Fruit fly (Drosophila melanogaster) whole organism, pupa: ENCODE results near the gene CG4456.

Experiments used
- CG13204 ChIP-seq: fragments of 200-800 bp; sonication (Bioruptor generic); optimal IDR thresholded peaks from 2 replicates; lab custom pipeline; 2018; ENCODE audit warnings: missing biosample characterization, mild to moderate bottlenecking, missing genetic modification characterization, moderate library complexity
- CG14655 ChIP-seq: fragments of 200-800 bp; sonication (Bioruptor generic); optimal IDR thresholded peaks from 3 replicates; lab custom pipeline; 2017; ENCODE audit warnings: mild to moderate bottlenecking, missing biosample characterization, missing genetic modification reagents, missing genetic modification characterization
- CG32121 ChIP-seq: fragments of 200-800 bp; sonication (Bioruptor generic); IDR thresholded peaks from 2 replicates; pipeline ENCODE4 v1.3.6; 2022; ENCODE audit warnings: missing biosample characterization, missing genetic modification characterization
- CG34367 ChIP-seq: fragments of 200-800 bp; sonication (Bioruptor generic); optimal IDR thresholded peaks from 2 replicates; lab custom pipeline; 2018; ENCODE audit warnings: missing biosample characterization, mild to moderate bottlenecking, missing genetic modification characterization
- CG8159 ChIP-seq: fragments of 200-800 bp; sonication (Bioruptor generic); optimal IDR thresholded peaks from 3 replicates; lab custom pipeline; 2018; ENCODE audit warnings: missing biosample characterization, mild to moderate bottlenecking, missing genetic modification characterization, moderate library complexity
- D1 ChIP-seq: fragments of 200-800 bp; sonication (Bioruptor generic); optimal IDR thresholded peaks from 2 replicates; lab custom pipeline; 2018; ENCODE audit warnings: missing biosample characterization, mild to moderate bottlenecking, missing genetic modification characterization, moderate library complexity
- Ets98B ChIP-seq: fragments of 200-800 bp; sonication (Bioruptor generic); IDR thresholded peaks from 2 replicates; pipeline ENCODE4 v1.3.6; 2022; ENCODE audit warnings: missing biosample characterization, missing genetic modification characterization
- Pif1B ChIP-seq: fragments of 200-800 bp; sonication (Bioruptor generic); optimal IDR thresholded peaks from 3 replicates; lab custom pipeline; 2016; ENCODE audit warnings: missing biosample characterization, missing genetic modification characterization
- Snoo ChIP-seq: fragments of 200-800 bp; sonication (Bioruptor generic); optimal IDR thresholded peaks from 3 replicates; lab custom pipeline; 2017; ENCODE audit warnings: missing biosample characterization, mild to moderate bottlenecking, missing genetic modification characterization, inconsistent platforms
- fd96Ca ChIP-seq: fragments of 200-800 bp; sonication (Bioruptor generic); IDR thresholded peaks from 3 replicates; pipeline ENCODE4 v1.3.6; 2022; ENCODE audit warnings: missing biosample characterization, missing genetic modification characterization
- gl ChIP-seq: fragments of 200-800 bp; sonication (Bioruptor generic); optimal IDR thresholded peaks from 2 replicates; lab custom pipeline; 2018; ENCODE audit warnings: missing biosample characterization, mild to moderate bottlenecking, missing genetic modification characterization
- rn ChIP-seq: fragments of 200-800 bp; sonication (Bioruptor generic); IDR thresholded peaks from 2 replicates; pipeline ENCODE4 v1.3.6; 2022; ENCODE audit warnings: missing biosample characterization, missing genetic modification characterization

dm6 chr3L:9401354-9402156, 29.0 kb downstream of the CG4456 start:
- TF ChIP-seq fd96Ca (GFP tag; lab: Robert Waterston, UW) (no peak), CG32121 (GFP tag; lab: Robert Waterston, UW) (no peak), rn (no peak), gl (tag; lab: Kevin White, UChicago) (no peak), Snoo (tag; lab: Kevin White, UChicago) (no peak), CG34367 (tag; lab: Kevin White, UChicago) (no peak), CG13204 (GFP tag; lab: Kevin White, UChicago) (no peak), Ets98B (peak; percentile 22; the same call in 1 of the 2 replicates), CG14655 (GFP tag; lab: Kevin White, UChicago) (no peak), CG8159 (tag; lab: Kevin White, UChicago) (no peak), Pif1B (peak; percentile 21), D1 (tag; lab: Kevin White, UChicago) (no peak)
